Fruit fly (Drosophila melanogaster) whole organism, pupa: Measurements from ENCODE around the gene flip.

Experiments
- CG10348 ChIP-seq: fragments of 200-800 bp; sonication (Bioruptor generic); IDR thresholded peaks from 2 replicates; pipeline ENCODE4 v1.3.6; 2022; ENCODE audit warnings: missing biosample characterization, missing genetic modification characterization
- CG12605 ChIP-seq: fragments of 200-800 bp; sonication (Bioruptor generic); IDR thresholded peaks from 2 replicates; pipeline ENCODE4 v1.3.6; 2022; ENCODE audit warnings: missing biosample characterization, missing genetic modification characterization
- CG13204 ChIP-seq: fragments of 200-800 bp; sonication (Bioruptor generic); optimal IDR thresholded peaks from 2 replicates; lab custom pipeline; 2018; ENCODE audit warnings: missing biosample characterization, mild to moderate bottlenecking, missing genetic modification characterization, moderate library complexity
- CG14655 ChIP-seq: fragments of 200-800 bp; sonication (Bioruptor generic); optimal IDR thresholded peaks from 3 replicates; lab custom pipeline; 2017; ENCODE audit warnings: mild to moderate bottlenecking, missing biosample characterization, missing genetic modification reagents, missing genetic modification characterization
- CG15710 ChIP-seq: fragments of 200-800 bp; sonication (Bioruptor generic); optimal IDR thresholded peaks from 2 replicates; lab custom pipeline; 2018; ENCODE audit warnings: missing biosample characterization, mild to moderate bottlenecking, missing genetic modification characterization, moderate library complexity
- CG17806 ChIP-seq: fragments of 200-800 bp; sonication (Bioruptor generic); optimal IDR thresholded peaks from 2 replicates; lab custom pipeline; 2018; ENCODE audit warnings: missing biosample characterization, mild to moderate bottlenecking, missing genetic modification characterization, moderate library complexity
- CG32121 ChIP-seq: fragments of 200-800 bp; sonication (Bioruptor generic); IDR thresholded peaks from 2 replicates; pipeline ENCODE4 v1.3.6; 2022; ENCODE audit warnings: missing biosample characterization, missing genetic modification characterization
- CG34367 ChIP-seq: fragments of 200-800 bp; sonication (Bioruptor generic); optimal IDR thresholded peaks from 2 replicates; lab custom pipeline; 2018; ENCODE audit warnings: missing biosample characterization, mild to moderate bottlenecking, missing genetic modification characterization
- CG4496 ChIP-seq: fragments of 200-800 bp; sonication (Bioruptor generic); IDR thresholded peaks from 3 replicates; pipeline ENCODE4 v1.3.6; 2022; ENCODE audit warnings: missing biosample characterization, missing genetic modification characterization
- CG8159 ChIP-seq: fragments of 200-800 bp; sonication (Bioruptor generic); optimal IDR thresholded peaks from 3 replicates; lab custom pipeline; 2018; ENCODE audit warnings: missing biosample characterization, mild to moderate bottlenecking, missing genetic modification characterization, moderate library complexity
- CG8301 ChIP-seq: fragments of 200-800 bp; sonication (Bioruptor generic); optimal IDR thresholded peaks from 2 replicates; lab custom pipeline; 2018; ENCODE audit warnings: missing biosample characterization, mild to moderate bottlenecking, missing genetic modification characterization
- CG9948 ChIP-seq: fragments of 200-800 bp; sonication (Bioruptor generic); optimal IDR thresholded peaks from 2 replicates; lab custom pipeline; 2018; ENCODE audit warnings: missing biosample characterization, mild to moderate bottlenecking, missing genetic modification characterization, moderate library complexity
- D1 ChIP-seq: fragments of 200-800 bp; sonication (Bioruptor generic); optimal IDR thresholded peaks from 2 replicates; lab custom pipeline; 2018; ENCODE audit warnings: missing biosample characterization, mild to moderate bottlenecking, missing genetic modification characterization, moderate library complexity
- EcR ChIP-seq: fragments of 200-800 bp; sonication (Bioruptor generic); optimal IDR thresholded peaks from 3 replicates; lab custom pipeline; 2019; ENCODE audit warnings: missing biosample characterization, missing genetic modification characterization, mild to moderate bottlenecking, moderate library complexity, missing genetic modification reagents
- Ets98B ChIP-seq: fragments of 200-800 bp; sonication (Bioruptor generic); IDR thresholded peaks from 2 replicates; pipeline ENCODE4 v1.3.6; 2022; ENCODE audit warnings: missing biosample characterization, missing genetic modification characterization
- Pif1A ChIP-seq: fragments of 200-800 bp; sonication (Bioruptor generic); optimal IDR thresholded peaks from 3 replicates; lab custom pipeline; 2016; ENCODE audit warnings: missing biosample characterization, missing genetic modification characterization
- Pif1B ChIP-seq: fragments of 200-800 bp; sonication (Bioruptor generic); optimal IDR thresholded peaks from 3 replicates; lab custom pipeline; 2016; ENCODE audit warnings: missing biosample characterization, missing genetic modification characterization
- Snoo ChIP-seq: fragments of 200-800 bp; sonication (Bioruptor generic); optimal IDR thresholded peaks from 3 replicates; lab custom pipeline; 2017; ENCODE audit warnings: missing biosample characterization, mild to moderate bottlenecking, missing genetic modification characterization, inconsistent platforms
- fd96Ca ChIP-seq: fragments of 200-800 bp; sonication (Bioruptor generic); IDR thresholded peaks from 3 replicates; pipeline ENCODE4 v1.3.6; 2022; ENCODE audit warnings: missing biosample characterization, missing genetic modification characterization
- gl ChIP-seq: fragments of 200-800 bp; sonication (Bioruptor generic); optimal IDR thresholded peaks from 2 replicates; lab custom pipeline; 2018; ENCODE audit warnings: missing biosample characterization, mild to moderate bottlenecking, missing genetic modification characterization
- rn ChIP-seq: fragments of 200-800 bp; sonication (Bioruptor generic); IDR thresholded peaks from 2 replicates; pipeline ENCODE4 v1.3.6; 2022; ENCODE audit warnings: missing biosample characterization, missing genetic modification characterization

The flip gene

dm6 chr3R:4310683-4311066 is 32.9 kb upstream of the flip start, which contains the start of gene Vps24:
TSS of gene Vps24 (minus strand) at chr3R:4310947.
- TF ChIP-seq fd96Ca (GFP tag; lab: Robert Waterston, UW) = no peak
- TF ChIP-seq gl = no peak
- peak; percentile 32 for TF ChIP-seq EcR (GFP tag; lab: Kevin White, UChicago)

dm6 chr3R:4308708-4309107 is 31.0 kb upstream of the flip start:
- TF ChIP-seq CG32121 (GFP tag; lab: Robert Waterston, UW) = no peak
- no peak for TF ChIP-seq CG14655 (GFP tag; lab: Kevin White, UChicago)
- TF ChIP-seq CG34367 (tag; lab: Kevin White, UChicago) = no peak
- no peak for TF ChIP-seq CG10348
- no peak for TF ChIP-seq CG13204
- no peak for TF ChIP-seq CG15710
- TF ChIP-seq D1 (tag; lab: Kevin White, UChicago) = no peak
- no peak for TF ChIP-seq Pif1B (GFP tag; lab: Kevin White, UChicago)
- TF ChIP-seq CG8301 (tag; lab: Kevin White, UChicago) = no peak
- no peak for TF ChIP-seq CG12605 (GFP tag; lab: Robert Waterston, UW)
- TF ChIP-seq fd96Ca (GFP tag; lab: Robert Waterston, UW) = no peak
- no peak for TF ChIP-seq CG4496
- TF ChIP-seq Ets98B (GFP tag; lab: Robert Waterston, UW) = no peak
- no peak for TF ChIP-seq CG9948 (tag; lab: Kevin White, UChicago)
- no peak for TF ChIP-seq gl
- TF ChIP-seq CG17806 (tag; lab: Kevin White, UChicago) = no peak
- TF ChIP-seq EcR (GFP tag; lab: Kevin White, UChicago) = no peak

dm6 chr3R:4307664-4308416 is 30.1 kb upstream of the flip start, which contains the start of gene MP1:
TSS of gene MP1 (plus strand) at chr3R:4307908.
- peak; percentile 23 for TF ChIP-seq Snoo
- TF ChIP-seq CG9948 (tag; lab: Kevin White, UChicago) = no peak
- no peak for TF ChIP-seq rn (GFP tag; lab: Robert Waterston, UW)
- no peak for TF ChIP-seq fd96Ca (GFP tag; lab: Robert Waterston, UW)
- TF ChIP-seq CG17806 (tag; lab: Kevin White, UChicago) = no peak
- TF ChIP-seq CG32121 (GFP tag; lab: Robert Waterston, UW) = no peak
- TF ChIP-seq Ets98B (GFP tag; lab: Robert Waterston, UW) = no peak; the same call in 1 of the 2 replicates
- 0 out of 2 replicates have a peak, but pooled peaks have one; percentile 41 for TF ChIP-seq CG12605 (GFP tag; lab: Robert Waterston, UW)
- TF ChIP-seq CG34367 (tag; lab: Kevin White, UChicago) = no peak
- TF ChIP-seq CG8159 (tag; lab: Kevin White, UChicago) = peak; percentile 11
- no peak for TF ChIP-seq Pif1B (GFP tag; lab: Kevin White, UChicago)
- peak; percentile 80 for TF ChIP-seq EcR (GFP tag; lab: Kevin White, UChicago)
- TF ChIP-seq CG4496 = no peak
- peak; percentile 34 for TF ChIP-seq gl
- no peak for TF ChIP-seq CG10348
- TF ChIP-seq CG8301 (tag; lab: Kevin White, UChicago) = no peak
- TF ChIP-seq D1 (tag; lab: Kevin White, UChicago) = no peak
- TF ChIP-seq Pif1A (GFP tag; lab: Kevin White, UChicago) = no peak
- no peak for TF ChIP-seq CG15710
- TF ChIP-seq CG13204 = no peak
- TF ChIP-seq CG14655 (GFP tag; lab: Kevin White, UChicago) = no peak

- no peak for TF ChIP-seq Pif1B (GFP tag; lab: Kevin White, UChicago)
- TF ChIP-seq, all 21 proteins: peak for 0
Measured at dm6 chr3R:4301485-4301884, 23.8 kb upstream of the flip start.

- TF ChIP-seq CG8159 (tag; lab: Kevin White, UChicago) (no peak), CG13204 (no peak), CG14655 (GFP tag; lab: Kevin White, UChicago) (no peak), CG32121 (GFP tag; lab: Robert Waterston, UW) (no peak), CG8301 (tag; lab: Kevin White, UChicago) (no peak), CG12605 (GFP tag; lab: Robert Waterston, UW) (no peak)
- TF ChIP-seq, all 21 proteins: peak for 0
Measured at dm6 chr3R:4294689-4295088, 17.0 kb upstream of the flip start, which contains the start of gene Nepl11. TSS of gene Nepl11 (minus strand) at chr3R:4294840.

dm6 chr3R:4292185-4292584 is 14.5 kb upstream of the flip start:
- TF ChIP-seq CG10348 (no peak), CG17806 (tag; lab: Kevin White, UChicago) (no peak)
- TF ChIP-seq, all 21 proteins: peak for 0

- TF ChIP-seq CG9948 (tag; lab: Kevin White, UChicago) = no peak
- TF ChIP-seq gl = peak; percentile 7
Measured at dm6 chr3R:4291289-4291688, 13.6 kb upstream of the flip start.
